Fruit fly (Drosophila melanogaster): ENCODE data around the gene Task6.
A peak's percentile ranks its signal among the peaks of the same experiment; 100 is the strongest.

Task6 gene

dm6 chr3R:13715012-13715673 is 40.8 kb upstream of the Task6 start, which contains the start of gene kmr (continued):
- no peak for TF ChIP-seq gcm2 (GFP tag; optimal IDR thresholded peaks at IDR 0.05)
- no peak for TF ChIP-seq CG11093 (GFP tag; IDR thresholded peaks at IDR 0.05)
- peak; percentile 18 for TF ChIP-seq CG15696 (tag; optimal IDR thresholded peaks at IDR 0.05)
- TF ChIP-seq B-H1 (GFP tag; IDR thresholded peaks at IDR 0.05), result no peak; the same call in 2 of the 3 replicates
- peak; percentile 9 to 15 for TF ChIP-seq dpn (GFP tag; optimal IDR thresholded peaks at IDR 0.05)
- no peak for TF ChIP-seq dan (GFP tag; IDR thresholded peaks at IDR 0.05)
- TF ChIP-seq row (GFP tag; IDR thresholded peaks at IDR 0.05), result no peak; the same call in 2 of the 3 replicates
- no peak for TF ChIP-seq p53 (GFP tag; optimal IDR thresholded peaks at IDR 0.05)
- TF ChIP-seq Fer1 (GFP tag; optimal IDR thresholded peaks at IDR 0.05), result peak; percentile 77
- TF ChIP-seq danr (GFP tag; IDR thresholded peaks at IDR 0.05), result no peak
- TF ChIP-seq disco-r (GFP tag; optimal IDR thresholded peaks at IDR 0.05), result peak; percentile 3
- peak; percentile 41 for TF ChIP-seq PHDP (tag; optimal IDR thresholded peaks at IDR 0.05)
- no peak for TF ChIP-seq CG3407 (GFP tag; optimal IDR thresholded peaks at IDR 0.05)
- TF ChIP-seq HLH3B (GFP tag; IDR thresholded peaks at IDR 0.05), result peak; percentile 41; the same call in 1 of the 2 replicates
- TF ChIP-seq Nf-YA (GFP tag; IDR thresholded peaks at IDR 0.05), result no peak
- TF ChIP-seq gem (tag; optimal IDR thresholded peaks at IDR 0.05), result no peak
- TF ChIP-seq HLHmδ (GFP tag; optimal IDR thresholded peaks at IDR 0.05), result peak; percentile 79
- peak; percentile 15 for TF ChIP-seq CG8089 (GFP tag; optimal IDR thresholded peaks at IDR 0.05)
- TF ChIP-seq Dip3 (GFP tag; optimal IDR thresholded peaks at IDR 0.05), result no peak
- TF ChIP-seq nerfin-2 (GFP tag; IDR thresholded peaks at IDR 0.05; ENCODE audit: partially characterized antibody), result peak; percentile 14; the same call in 1 of the 2 replicates
- no peak for TF ChIP-seq bab2 (GFP tag; optimal IDR thresholded peaks at IDR 0.05)
- TF ChIP-seq esg (GFP tag; conservative IDR thresholded peaks at IDR 0.05), result no peak
- peak; percentile 32 for TF ChIP-seq Hmr (GFP tag; optimal IDR thresholded peaks at IDR 0.05)
- TF ChIP-seq CG14014 (GFP tag; IDR thresholded peaks at IDR 0.05), result peak; percentile 48; the same call in 1 of the 2 replicates
- no peak for TF ChIP-seq cato (GFP tag; optimal IDR thresholded peaks at IDR 0.05; ENCODE audit: borderline replicate concordance)
- TF ChIP-seq ATbp (GFP tag; optimal IDR thresholded peaks at IDR 0.05), result peak; percentile 66
- peak; percentile 44 for TF ChIP-seq ac (GFP tag; optimal IDR thresholded peaks at IDR 0.05)
- peak; percentile 77; the same call in 2 of the 3 replicates for TF ChIP-seq ci (GFP tag; IDR thresholded peaks at IDR 0.05)
- TF ChIP-seq Adf1 (GFP tag; IDR thresholded peaks at IDR 0.05), result peak; percentile 67
- TF ChIP-seq tup (GFP tag; optimal IDR thresholded peaks at IDR 0.05), result no peak
- no peak for TF ChIP-seq CG10274 (GFP tag; optimal IDR thresholded peaks at IDR 0.05)
- peak; percentile 24 for TF ChIP-seq CG18476 (GFP tag; optimal IDR thresholded peaks at IDR 0.05)
- TF ChIP-seq ems (GFP tag; optimal IDR thresholded peaks at IDR 0.05), result no peak
- TF ChIP-seq CG10431 (GFP tag; optimal IDR thresholded peaks at IDR 0.05), result peak; percentile 29
- no peak for TF ChIP-seq CG3995 (GFP tag; optimal IDR thresholded peaks at IDR 0.05)
- TF ChIP-seq tio (GFP tag; optimal IDR thresholded peaks at IDR 0.05), result no peak
- no peak for TF ChIP-seq Doc2 (GFP tag; IDR thresholded peaks at IDR 0.05)
- peak; percentile 29 for TF ChIP-seq Mad (GFP tag; optimal IDR thresholded peaks at IDR 0.05)
- no peak for TF ChIP-seq Doc3 (GFP tag; IDR thresholded peaks at IDR 0.05; ENCODE audit: partially characterized antibody)
- TF ChIP-seq Hr39 (optimal IDR thresholded peaks at IDR 0.05), result no peak
- no peak for TF ChIP-seq ase (GFP tag; IDR thresholded peaks at IDR 0.05)
- no peak for TF ChIP-seq ash1 (GFP tag; optimal IDR thresholded peaks at IDR 0.05)
- no peak for TF ChIP-seq zen2 (GFP tag; IDR thresholded peaks at IDR 0.05; ENCODE audit: partially characterized antibody)
- TF ChIP-seq CG30403 (GFP tag; optimal IDR thresholded peaks at IDR 0.05), result no peak
- TF ChIP-seq bsh (GFP tag; optimal IDR thresholded peaks at IDR 0.05), result no peak
- TF ChIP-seq corto (GFP tag; optimal IDR thresholded peaks at IDR 0.05), result no peak
- peak in 1 of 3 experiments; percentile 70 for TF ChIP-seq Stat92E (GFP tag; optimal IDR thresholded peaks at IDR 0.05)
